Fruit fly (Drosophila melanogaster): ENCODE results near the gene CG9727.
A peak's percentile ranks its signal among the peaks of the same experiment; 100 is the strongest.

CG9727 gene

dm6 chr3R:6405674-6406565, 50.6 kb downstream of the CG9727 start, which contains the start of gene Dmtn (continued):
- TF ChIP-seq vvl (GFP tag; IDR thresholded peaks at IDR 0.05) (no peak), ato (GFP tag; IDR thresholded peaks at IDR 0.05; ENCODE audit: partially characterized antibody) (no peak), NFAT (GFP tag; IDR thresholded peaks at IDR 0.05) (no peak), slp2 (GFP tag; optimal IDR thresholded peaks at IDR 0.05) (peak; percentile 2), CG14965 (GFP tag; optimal IDR thresholded peaks at IDR 0.05; ENCODE audit: borderline replicate concordance) (no peak), dysf (GFP tag; IDR thresholded peaks at IDR 0.05) (no peak), Dfd (GFP tag; optimal IDR thresholded peaks at IDR 0.05) (no peak), usp (GFP tag; optimal IDR thresholded peaks at IDR 0.05) (no peak), ftz-f1 (GFP tag; optimal IDR thresholded peaks at IDR 0.05) (peak; percentile 68), CG10267 (tag; optimal IDR thresholded peaks at IDR 0.05) (peak; percentile 46), pita (GFP tag; optimal IDR thresholded peaks at IDR 0.05) (no peak), CG31388 (GFP tag; optimal IDR thresholded peaks at IDR 0.05) (no peak), CG11085 (GFP tag; IDR thresholded peaks at IDR 0.05) (no peak), CG9437 (GFP tag; optimal IDR thresholded peaks at IDR 0.05) (no peak), peb (GFP tag; IDR thresholded peaks at IDR 0.05) (no peak), MESR4 (GFP tag; optimal IDR thresholded peaks at IDR 0.05) (peak; percentile 59), Fer3 (tag; optimal IDR thresholded peaks at IDR 0.05) (no peak), CG6254 (GFP tag; optimal IDR thresholded peaks at IDR 0.05) (peak; percentile 17), cwo (GFP tag; optimal IDR thresholded peaks at IDR 0.05) (no peak), gem (tag; optimal IDR thresholded peaks at IDR 0.05) (peak; percentile 48), mam (GFP tag; optimal IDR thresholded peaks at IDR 0.05) (peak; percentile 10), CG11398 (GFP tag; optimal IDR thresholded peaks at IDR 0.05) (no peak), Hr3 (GFP tag; optimal IDR thresholded peaks at IDR 0.05) (peak; percentile 3), CG10274 (GFP tag; optimal IDR thresholded peaks at IDR 0.05) (no peak), Sry-δ (GFP tag; optimal IDR thresholded peaks at IDR 0.05) (no peak), gcm (GFP tag; optimal IDR thresholded peaks at IDR 0.05) (no peak), unc-4 (GFP tag; IDR thresholded peaks at IDR 0.05; ENCODE audit: partially characterized antibody) (no peak), Hr51 (GFP tag; optimal IDR thresholded peaks at IDR 0.05) (peak; percentile 4 to 24), Dek (tag; optimal IDR thresholded peaks at IDR 0.05) (peak; percentile 10), CG7928 (GFP tag; optimal IDR thresholded peaks at IDR 0.05) (no peak), bigmax (GFP tag; optimal IDR thresholded peaks at IDR 0.05) (peak; percentile 1), Opbp (GFP tag; IDR thresholded peaks at IDR 0.05; ENCODE audit: partially characterized antibody) (no peak), CG34376 (GFP tag; optimal IDR thresholded peaks at IDR 0.05) (peak; percentile 69), shn (GFP tag; optimal IDR thresholded peaks at IDR 0.05) (no peak), CG10209 (GFP tag; optimal IDR thresholded peaks at IDR 0.05) (peak; percentile 48), sd (tag; optimal IDR thresholded peaks at IDR 0.05) (no peak), Bteb2 (GFP tag; optimal IDR thresholded peaks at IDR 0.05) (no peak), zfh2 (GFP tag; optimal IDR thresholded peaks at IDR 0.05) (peak; percentile 17), Med (GFP tag) (peak; percentile 95), chn (GFP tag; optimal IDR thresholded peaks at IDR 0.05) (no peak), NC2β (GFP tag; optimal IDR thresholded peaks at IDR 0.05) (no peak), trem (tag; optimal IDR thresholded peaks at IDR 0.05) (peak; percentile 34), CG6854 (GFP tag; optimal IDR thresholded peaks at IDR 0.05) (no peak), CG7963 (GFP tag; IDR thresholded peaks at IDR 0.05; ENCODE audit: partially characterized antibody) (no peak), HmgZ (tag; optimal IDR thresholded peaks at IDR 0.05) (no peak), Xbp1 (GFP tag; optimal IDR thresholded peaks at IDR 0.05) (peak; percentile 13), fd96Cb (tag; optimal IDR thresholded peaks at IDR 0.05) (no peak), CG13296 (GFP tag; optimal IDR thresholded peaks at IDR 0.05) (no peak), CG1529 (GFP tag; optimal IDR thresholded peaks at IDR 0.05) (no peak)

Measured in whole organism, embryonic.